Worm (Caenorhabditis elegans) whole organism, L1 larva: Measurements from ENCODE around the gene scl-13.
A peak's percentile ranks its signal among the peaks of the same experiment; 100 is the strongest.

ENCODE experiments used
- C04F5.9 ChIP-seq: sonication (generic microtip); optimal IDR thresholded peaks from 2 replicates; lab custom pipeline; 2016; ENCODE audit warnings: missing genetic modification characterization, missing compliant biosample characterization
- C34B4.2 ChIP-seq: sonication (generic microtip); optimal IDR thresholded peaks from 2 replicates; lab custom pipeline; 2017; ENCODE audit warnings: mild to moderate bottlenecking, missing genetic modification characterization, missing compliant biosample characterization
- F16B12.6 ChIP-seq: fragments of 150-350 bp; optimal IDR thresholded peaks from 2 replicates; lab custom pipeline; 2014; ENCODE audit warnings: missing biosample characterization, missing genetic modification characterization
- aha-1 ChIP-seq: fragments of 150-350 bp; optimal IDR thresholded peaks from 2 replicates; lab custom pipeline; 2014; ENCODE audit warnings: missing biosample characterization, missing genetic modification characterization
- aly-2 ChIP-seq: fragments of 150-350 bp; optimal IDR thresholded peaks from 2 replicates; lab custom pipeline; 2014; ENCODE audit warnings: missing biosample characterization, missing genetic modification characterization
- blmp-1 ChIP-seq: fragments of 150-350 bp; optimal IDR thresholded peaks from 2 replicates; lab custom pipeline; 2014; ENCODE audit warnings: missing biosample characterization, missing genetic modification characterization
- ceh-8 ChIP-seq: fragments of 200-800 bp; sonication (Bioruptor generic); optimal IDR thresholded peaks from 2 replicates; lab custom pipeline; 2018; ENCODE audit warnings: mild to moderate bottlenecking, missing genetic modification characterization, moderate library complexity, missing compliant biosample characterization
- dpl-1 ChIP-seq, 3 experiments: fragments of 150-350 bp in 2 of 3; sonication (generic microtip) in 1 of 3; optimal IDR thresholded peaks; 2 replicates each; lab custom pipeline; 2014 to 2017; ENCODE audit warnings: missing biosample characterization in 3 of 3, missing genetic modification characterization in 3 of 3, missing genetic modification reagents in 3 of 3
- dsc-1 ChIP-seq: sonication (generic microtip); optimal IDR thresholded peaks from 2 replicates; lab custom pipeline; 2016; ENCODE audit warnings: mild to moderate bottlenecking, missing genetic modification characterization, missing compliant biosample characterization
- efl-1 ChIP-seq, 4 experiments: fragments of 150-350 bp; optimal IDR thresholded peaks in 3 of 4; peaks in 1 of 4; 1 replicate in 1 of 4; 2 replicates in 3 of 4; lab custom pipeline; 2014; ENCODE audit warnings: missing biosample characterization in 2 of 4, missing genetic modification characterization in 2 of 4, missing genetic modification reagents in 2 of 4
- elt-2 ChIP-seq: sonication (generic microtip); optimal IDR thresholded peaks from 2 replicates; lab custom pipeline; 2016; ENCODE audit warnings: missing genetic modification characterization, mild to moderate bottlenecking, inconsistent platforms, missing compliant biosample characterization, missing genetic modification reagents
- fkh-10 ChIP-seq: sonication (generic microtip); optimal IDR thresholded peaks from 2 replicates; lab custom pipeline; 2017; ENCODE audit warnings: missing biosample characterization, missing genetic modification reagents, missing genetic modification characterization
- fos-1 ChIP-seq: fragments of 150-350 bp; optimal IDR thresholded peaks from 2 replicates; lab custom pipeline; 2014; ENCODE audit warnings: missing biosample characterization, missing genetic modification characterization
- grh-1 ChIP-seq: fragments of 200-800 bp; sonication (Bioruptor generic); IDR thresholded peaks from 2 replicates; pipeline ENCODE4 v1.3.6; 2022; ENCODE audit warnings: missing genetic modification reagents, missing genetic modification characterization, missing compliant biosample characterization
- hpl-2 ChIP-seq: fragments of 150-350 bp; optimal IDR thresholded peaks from 2 replicates; lab custom pipeline; 2014; ENCODE audit warnings: missing biosample characterization, missing genetic modification reagents, missing genetic modification characterization
- irx-1 ChIP-seq: sonication (generic microtip); optimal IDR thresholded peaks from 2 replicates; lab custom pipeline; 2016; ENCODE audit warnings: missing genetic modification characterization, missing compliant biosample characterization
- isw-1 ChIP-seq: fragments of 200-800 bp; sonication (Bioruptor generic); IDR thresholded peaks from 2 replicates; pipeline ENCODE4 v1.3.6; 2022; ENCODE audit warnings: missing genetic modification characterization, missing compliant biosample characterization
- jun-1 ChIP-seq: fragments of 150-350 bp; optimal IDR thresholded peaks from 2 replicates; lab custom pipeline; 2014; ENCODE audit warnings: missing biosample characterization, missing genetic modification reagents, missing genetic modification characterization
- lin-13 ChIP-seq: fragments of 150-350 bp; optimal IDR thresholded peaks from 2 replicates; lab custom pipeline; 2014; ENCODE audit warnings: missing biosample characterization, missing genetic modification reagents, missing genetic modification characterization
- lin-39 ChIP-seq: fragments of 150-350 bp; optimal IDR thresholded peaks from 2 replicates; lab custom pipeline; 2014; ENCODE audit warnings: missing biosample characterization, missing genetic modification reagents, missing genetic modification characterization
- lir-3 ChIP-seq: sonication (generic microtip); optimal IDR thresholded peaks from 2 replicates; lab custom pipeline; 2016; ENCODE audit warnings: mild to moderate bottlenecking, missing genetic modification characterization, moderate library complexity, missing compliant biosample characterization; ENCODE audit not compliant: poor library complexity
- lsy-2 ChIP-seq, 2 experiments: fragments of 150-350 bp; optimal IDR thresholded peaks; 2 replicates each; lab custom pipeline; 2014; ENCODE audit warnings: missing biosample characterization in 2 of 2, missing genetic modification characterization in 2 of 2
- mab-9 ChIP-seq: fragments of 200-800 bp; sonication (Bioruptor generic); IDR thresholded peaks from 2 replicates; pipeline ENCODE4 v1.3.6; 2022; ENCODE audit warnings: missing genetic modification reagents, missing genetic modification characterization, missing compliant biosample characterization
- mdl-1 ChIP-seq, 2 experiments: fragments of 150-350 bp; optimal IDR thresholded peaks; 2 replicates each; lab custom pipeline; 2014 to 2017; ENCODE audit warnings: missing biosample characterization in 2 of 2, missing genetic modification characterization in 2 of 2, inconsistent platforms in 1 of 2
- mep-1 ChIP-seq: fragments of 150-350 bp; optimal IDR thresholded peaks from 2 replicates; lab custom pipeline; 2014; ENCODE audit warnings: missing biosample characterization, missing genetic modification characterization
- nhr-12 ChIP-seq: sonication (generic microtip); optimal IDR thresholded peaks from 2 replicates; lab custom pipeline; 2017; ENCODE audit warnings: missing biosample characterization, missing genetic modification characterization
- nhr-19 ChIP-seq: fragments of 200-800 bp; sonication (Bioruptor generic); conservative IDR thresholded peaks from 2 replicates; pipeline ENCODE4 v1.3.6; 2022; ENCODE audit warnings: missing genetic modification characterization, missing compliant biosample characterization
- nhr-20 ChIP-seq: sonication (generic microtip); optimal IDR thresholded peaks from 2 replicates; lab custom pipeline; 2016; ENCODE audit warnings: mild to moderate bottlenecking, missing genetic modification characterization, missing compliant biosample characterization
- nhr-28 ChIP-seq: fragments of 150-350 bp; optimal IDR thresholded peaks from 2 replicates; lab custom pipeline; 2014; ENCODE audit warnings: missing biosample characterization, missing genetic modification characterization
- nhr-47 ChIP-seq: sonication (generic microtip); optimal IDR thresholded peaks from 2 replicates; lab custom pipeline; 2016; ENCODE audit warnings: mild to moderate bottlenecking, missing genetic modification characterization, moderate library complexity, missing compliant biosample characterization
- nhr-71 ChIP-seq: sonication (generic microtip); optimal IDR thresholded peaks from 2 replicates; lab custom pipeline; 2016; ENCODE audit warnings: mild to moderate bottlenecking, missing genetic modification characterization, moderate library complexity, missing compliant biosample characterization
- nhr-76 ChIP-seq: sonication (generic microtip); optimal IDR thresholded peaks from 2 replicates; lab custom pipeline; 2017; ENCODE audit warnings: missing biosample characterization, missing genetic modification characterization
- nhr-85 ChIP-seq: sonication (generic microtip); peaks from one replicate; lab custom pipeline; 2016; ENCODE audit warnings: missing genetic modification characterization, inconsistent platforms, missing compliant biosample characterization
- pag-3 ChIP-seq: sonication (generic microtip); optimal IDR thresholded peaks from 2 replicates; lab custom pipeline; 2017; ENCODE audit warnings: missing genetic modification characterization, mild to moderate bottlenecking, missing compliant biosample characterization, antibody characterized with exemption, borderline replicate concordance; ENCODE audit not compliant: insufficient read depth
- pax-3 ChIP-seq: fragments of 200-800 bp; sonication (Bioruptor generic); optimal IDR thresholded peaks from 2 replicates; lab custom pipeline; 2018; ENCODE audit warnings: mild to moderate bottlenecking, missing genetic modification characterization, moderate library complexity, missing compliant biosample characterization
- pqm-1 ChIP-seq: sonication (generic microtip); optimal IDR thresholded peaks from 3 replicates; lab custom pipeline; 2017; ENCODE audit warnings: missing biosample characterization, missing genetic modification characterization
- rnt-1 ChIP-seq: sonication (generic microtip); optimal IDR thresholded peaks from 2 replicates; lab custom pipeline; 2016; ENCODE audit warnings: mild to moderate bottlenecking, missing genetic modification characterization, moderate library complexity, missing compliant biosample characterization
- snu-23 ChIP-seq: sonication (generic microtip); optimal IDR thresholded peaks from 2 replicates; lab custom pipeline; 2016; ENCODE audit warnings: missing genetic modification characterization, missing compliant biosample characterization
- sptf-1 ChIP-seq: fragments of 150-350 bp; optimal IDR thresholded peaks from 2 replicates; lab custom pipeline; 2014; ENCODE audit warnings: missing biosample characterization, missing genetic modification characterization
- unc-130 ChIP-seq: fragments of 150-350 bp; optimal IDR thresholded peaks from 2 replicates; lab custom pipeline; 2017; ENCODE audit warnings: missing biosample characterization, missing genetic modification characterization, inconsistent platforms
- unc-98 ChIP-seq: fragments of 200-800 bp; sonication (Bioruptor generic); IDR thresholded peaks from 2 replicates; pipeline ENCODE4 v1.3.6; 2022; ENCODE audit warnings: missing genetic modification characterization, missing compliant biosample characterization
- xbp-1 ChIP-seq: sonication (generic microtip); optimal IDR thresholded peaks from 2 replicates; lab custom pipeline; 2016; ENCODE audit warnings: missing genetic modification characterization, missing compliant biosample characterization
- ztf-11 ChIP-seq, 2 experiments: sonication (generic microtip); optimal IDR thresholded peaks; 2 replicates each; lab custom pipeline; 2016 to 2017; ENCODE audit warnings: missing genetic modification characterization in 2 of 2, missing biosample characterization in 1 of 2, missing compliant biosample characterization in 1 of 2

scl-13 gene

DNA sequence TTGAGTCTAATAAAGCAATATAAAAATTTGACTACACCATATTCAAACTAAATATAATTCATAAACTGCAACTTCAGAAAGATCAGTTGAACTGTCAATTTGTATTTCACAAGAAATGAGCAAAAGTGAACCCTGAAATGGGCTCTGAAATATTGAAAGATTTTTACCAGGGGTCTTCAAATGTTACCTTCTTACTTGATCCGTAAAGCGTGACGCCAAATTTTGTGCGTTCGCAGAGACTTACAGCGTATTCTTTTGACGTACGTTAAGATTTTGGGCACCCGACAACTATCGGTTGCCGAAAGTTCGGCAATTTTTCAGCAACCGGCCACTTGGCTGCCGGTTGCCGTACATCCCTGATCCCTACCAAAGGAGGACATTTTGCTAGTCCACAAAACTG is 1.4 kb downstream of the scl-13 start:
- TF ChIP-seq mab-9 (GFP tag; lab: Robert Waterston, UW) (no peak), C34B4.2 (tag; lab: Kevin White, UChicago) (no peak), nhr-85 (peak; percentile 36), efl-1 (optimal IDR thresholded peaks at IDR 0.05; lab: Kevin White, UChicago) (no peak), efl-1 (GFP tag; optimal IDR thresholded peaks at IDR 0.05 in 1 of 2; lab: Kevin White, UChicago) (peak in 1 of 2 experiments; percentile 59)

ce11 chrV:3808336-3808735 is 3.1 kb downstream of the scl-13 start, which contains the start of gene srw-6:
Gene srw-6 (plus strand): TSS chrV:3808636.
- TF ChIP-seq sptf-1 (tag; lab: Kevin White, UChicago): no peak
- TF ChIP-seq mab-9 (GFP tag; lab: Robert Waterston, UW): no peak
- no peak for TF ChIP-seq pax-3 (tag; lab: Kevin White, UChicago)
- TF ChIP-seq blmp-1 (tag; lab: Kevin White, UChicago): no peak
- TF ChIP-seq nhr-12 (tag; lab: Kevin White, UChicago): no peak
- no peak for TF ChIP-seq unc-98 (GFP tag; lab: Robert Waterston, UW)
- no peak for TF ChIP-seq nhr-19 (GFP tag; lab: Robert Waterston, UW)
- TF ChIP-seq nhr-20 (tag; lab: Kevin White, UChicago): no peak
- TF ChIP-seq rnt-1 (tag; lab: Kevin White, UChicago): no peak
- TF ChIP-seq lsy-2 (tag; optimal IDR thresholded peaks at IDR 0.05; lab: Kevin White, UChicago): no peak
- TF ChIP-seq F16B12.6: no peak
- TF ChIP-seq snu-23 (GFP tag; lab: Kevin White, UChicago): no peak

DNA sequence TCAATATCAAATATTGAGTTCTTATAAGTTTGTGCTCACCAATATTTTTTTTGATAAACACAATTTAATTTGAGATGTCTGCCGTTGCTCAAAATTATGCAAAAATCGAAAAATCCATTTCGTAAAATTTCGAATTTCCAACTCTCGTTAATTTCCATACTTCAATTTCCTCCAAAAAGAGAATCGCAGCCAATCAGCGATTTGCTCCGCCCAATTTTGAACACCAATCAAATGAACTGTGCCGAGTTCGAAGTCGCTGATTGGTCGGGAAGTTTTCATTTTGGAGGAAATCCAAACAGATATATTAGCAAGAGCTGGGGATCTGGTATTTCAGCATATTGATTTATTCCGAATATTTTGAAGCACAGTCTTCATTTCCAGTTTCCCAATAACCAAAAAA is 3.6 kb downstream of the scl-13 start:
- TF ChIP-seq dpl-1 (GFP tag; optimal IDR thresholded peaks at IDR 0.05; lab: Kevin White, UChicago) (no peak), lin-13 (no peak), nhr-19 (GFP tag; lab: Robert Waterston, UW) (no peak), nhr-76 (tag; lab: Kevin White, UChicago) (no peak), irx-1 (tag; lab: Kevin White, UChicago) (no peak), C04F5.9 (tag; lab: Kevin White, UChicago) (no peak), fkh-10 (no peak), aly-2 (tag; lab: Kevin White, UChicago) (no peak), elt-2 (tag; lab: Kevin White, UChicago) (no peak), jun-1 (tag; lab: Kevin White, UChicago) (no peak), nhr-85 (no peak), C34B4.2 (tag; lab: Kevin White, UChicago) (no peak)

DNA sequence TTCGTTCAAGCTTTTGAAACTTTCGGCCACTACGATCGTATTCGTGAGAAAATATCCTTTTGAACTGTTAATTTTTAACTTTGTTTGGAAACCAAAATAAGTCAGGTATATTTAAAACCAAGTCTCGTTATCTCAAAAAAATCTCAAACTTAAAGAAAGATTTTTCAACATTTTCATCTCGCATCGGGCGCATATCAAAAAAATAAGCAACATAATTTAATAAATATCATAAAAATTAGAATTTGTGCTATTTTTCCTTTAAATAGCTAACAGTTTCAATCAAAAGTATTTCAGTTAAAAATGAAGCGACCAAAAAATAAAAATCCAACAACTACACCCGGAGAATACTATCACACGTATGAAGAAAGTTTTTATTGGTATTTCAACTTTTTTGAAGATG is 5.5 kb downstream of the scl-13 start, which contains the start of gene srw-7:
Gene srw-7 (plus strand): TSS at position 301 of the 400 bp plus-strand sequence.
- no peak for TF ChIP-seq ztf-11 (tag; optimal IDR thresholded peaks at IDR 0.05; lab: Kevin White, UChicago)
- TF ChIP-seq dsc-1 (tag; lab: Kevin White, UChicago): no peak
- TF ChIP-seq lir-3 (tag; lab: Kevin White, UChicago): no peak
- no peak for TF ChIP-seq nhr-28 (tag; lab: Kevin White, UChicago)
- TF ChIP-seq sptf-1 (tag; lab: Kevin White, UChicago): no peak
- TF ChIP-seq mab-9 (GFP tag; lab: Robert Waterston, UW): no peak
- no peak for TF ChIP-seq nhr-47 (tag; lab: Kevin White, UChicago)
- no peak for TF ChIP-seq snu-23 (GFP tag; lab: Kevin White, UChicago)
- no peak for TF ChIP-seq lin-39 (tag; lab: Kevin White, UChicago)
- TF ChIP-seq C34B4.2 (tag; lab: Kevin White, UChicago): no peak
- TF ChIP-seq, all 84 proteins: peak for 0

ce11 chrV:3805499-3805898 is 5.9 kb downstream of the scl-13 start, which contains the start of gene R08F11.4:
Gene R08F11.4 (minus strand): TSS chrV:3805527.
- TF ChIP-seq grh-1 (GFP tag; lab: Robert Waterston, UW) (no peak), fos-1 (no peak), pag-3 (tag; lab: Kevin White, UChicago) (no peak), xbp-1 (tag; lab: Kevin White, UChicago) (no peak), mdl-1 (tag; optimal IDR thresholded peaks at IDR 0.05; lab: Kevin White, UChicago) (no peak), nhr-71 (peak; percentile 26), unc-130 (tag; lab: Kevin White, UChicago) (no peak), ceh-8 (GFP tag; lab: Kevin White, UChicago) (no peak), dpl-1 (GFP tag; optimal IDR thresholded peaks at IDR 0.05; lab: Kevin White, UChicago) (no peak), lir-3 (tag; lab: Kevin White, UChicago) (no peak), C04F5.9 (tag; lab: Kevin White, UChicago) (no peak), isw-1 (GFP tag; lab: Robert Waterston, UW) (no peak), mep-1 (tag; lab: Kevin White, UChicago) (no peak), rnt-1 (tag; lab: Kevin White, UChicago) (no peak), aha-1 (tag; lab: Kevin White, UChicago) (no peak), snu-23 (GFP tag; lab: Kevin White, UChicago) (peak; percentile 9), pqm-1 (no peak), hpl-2 (no peak), C34B4.2 (tag; lab: Kevin White, UChicago) (no peak)
